Fruit fly (Drosophila melanogaster) whole organism, embryonic: ENCODE results near the gene Cpr30F.

Source experiments
- Adf1 ChIP-seq: fragments of 200-800 bp; sonication (Bioruptor generic); IDR thresholded peaks from 2 replicates; pipeline ENCODE4 v1.3.6; 2022; ENCODE audit warnings: missing biosample characterization, missing genetic modification characterization
- Bteb2 ChIP-seq: fragments of 200-800 bp; sonication (Bioruptor generic); optimal IDR thresholded peaks from 2 replicates; lab custom pipeline; 2016; ENCODE audit warnings: missing biosample characterization, missing genetic modification characterization
- CG10431 ChIP-seq: fragments of 200-800 bp; sonication (Bioruptor generic); optimal IDR thresholded peaks from 3 replicates; lab custom pipeline; 2018; ENCODE audit warnings: missing biosample characterization, mild to moderate bottlenecking, missing genetic modification characterization
- CG10979 ChIP-seq: fragments of 200-800 bp; sonication (Bioruptor generic); optimal IDR thresholded peaks from 2 replicates; lab custom pipeline; 2018; ENCODE audit warnings: missing biosample characterization, mild to moderate bottlenecking, missing genetic modification characterization, moderate library complexity
- CG1233 ChIP-seq: fragments of 200-800 bp; sonication (Bioruptor generic); optimal IDR thresholded peaks from 4 replicates; lab custom pipeline; 2018; ENCODE audit warnings: missing biosample characterization, mild to moderate bottlenecking, missing genetic modification characterization
- CG1529 ChIP-seq: fragments of 200-800 bp; sonication (Bioruptor generic); optimal IDR thresholded peaks from 3 replicates; lab custom pipeline; 2018; ENCODE audit warnings: missing biosample characterization, missing genetic modification characterization
- CG15479 ChIP-seq: fragments of 200-800 bp; sonication (Bioruptor generic); optimal IDR thresholded peaks from 3 replicates; lab custom pipeline; 2019; ENCODE audit warnings: missing biosample characterization, mild to moderate bottlenecking, missing genetic modification characterization, moderate library complexity
- CG1602 ChIP-seq: fragments of 200-800 bp; sonication (Bioruptor generic); optimal IDR thresholded peaks from 3 replicates; lab custom pipeline; 2016; ENCODE audit warnings: missing biosample characterization, missing genetic modification characterization
- CG1647 ChIP-seq: fragments of 200-800 bp; sonication (Bioruptor generic); optimal IDR thresholded peaks from 3 replicates; lab custom pipeline; 2016; ENCODE audit warnings: missing biosample characterization, missing genetic modification characterization
- CG2120 ChIP-seq: fragments of 200-800 bp; sonication (Bioruptor generic); optimal IDR thresholded peaks from 3 replicates; lab custom pipeline; 2016; ENCODE audit warnings: missing biosample characterization, missing genetic modification characterization
- CG31224 ChIP-seq: fragments of 200-800 bp; sonication (Bioruptor generic); IDR thresholded peaks from 2 replicates; pipeline ENCODE4 v1.3.6; 2022; ENCODE audit warnings: missing biosample characterization, missing genetic modification characterization
- CG31441 ChIP-seq: fragments of 200-800 bp; sonication (Bioruptor generic); IDR thresholded peaks from 2 replicates; pipeline ENCODE4 v1.3.6; 2022; ENCODE audit warnings: missing biosample characterization, missing genetic modification characterization
- CG33213 ChIP-seq: fragments of 200-800 bp; sonication (Bioruptor generic); optimal IDR thresholded peaks from 3 replicates; lab custom pipeline; 2016; ENCODE audit warnings: missing biosample characterization, missing genetic modification characterization
- CG33557 ChIP-seq: fragments of 200-800 bp; sonication (Bioruptor generic); optimal IDR thresholded peaks from 2 replicates; lab custom pipeline; 2019; ENCODE audit warnings: missing biosample characterization, mild to moderate bottlenecking, missing genetic modification characterization, moderate library complexity
- CG3838 ChIP-seq: fragments of 200-800 bp; sonication (Bioruptor generic); optimal IDR thresholded peaks from 3 replicates; lab custom pipeline; 2016; ENCODE audit warnings: missing biosample characterization, missing genetic modification characterization
- CG42726 ChIP-seq: fragments of 200-800 bp; sonication (Bioruptor generic); IDR thresholded peaks from 2 replicates; pipeline ENCODE4 v1.3.6; 2022; ENCODE audit warnings: missing biosample characterization, missing genetic modification characterization; ENCODE audit not compliant: partially characterized antibody
- CG7928 ChIP-seq: fragments of 200-800 bp; sonication (Bioruptor generic); optimal IDR thresholded peaks from 2 replicates; lab custom pipeline; 2017; ENCODE audit warnings: missing biosample characterization, mild to moderate bottlenecking, missing genetic modification characterization
- CG9932 ChIP-seq: fragments of 200-800 bp; sonication (Bioruptor generic); IDR thresholded peaks from 2 replicates; pipeline ENCODE4 v1.3.6; 2022; ENCODE audit warnings: missing biosample characterization, missing genetic modification characterization
- CkIIα-i1 ChIP-seq: fragments of 200-800 bp; sonication (Bioruptor generic); IDR thresholded peaks from 2 replicates; pipeline ENCODE4 v1.3.6; 2022; ENCODE audit warnings: missing biosample characterization, missing genetic modification characterization
- D19A ChIP-seq: fragments of 200-800 bp; optimal IDR thresholded peaks from 3 replicates; lab custom pipeline; 2019; ENCODE audit warnings: missing biosample characterization, mild to moderate bottlenecking, missing genetic modification characterization, moderate library complexity
- Dbx ChIP-seq: fragments of 200-800 bp; sonication (Bioruptor generic); IDR thresholded peaks from 3 replicates; pipeline ENCODE4 v1.3.6; 2022; ENCODE audit warnings: missing biosample characterization, missing genetic modification characterization
- GATAe ChIP-seq: fragments of 200-800 bp; sonication (Bioruptor generic); conservative IDR thresholded peaks from 2 replicates; pipeline ENCODE4 v1.3.6; 2022; ENCODE audit warnings: missing biosample characterization, missing genetic modification characterization
- HLH54F ChIP-seq: fragments of 200-800 bp; sonication (Bioruptor generic); optimal IDR thresholded peaks from 3 replicates; lab custom pipeline; 2016; ENCODE audit warnings: missing biosample characterization, missing genetic modification characterization
- HmgD ChIP-seq: fragments of 200-800 bp; sonication (Bioruptor generic); optimal IDR thresholded peaks from 3 replicates; lab custom pipeline; 2016; ENCODE audit warnings: missing biosample characterization, missing genetic modification characterization
- MESR4 ChIP-seq: fragments of 200-800 bp; sonication (Bioruptor generic); optimal IDR thresholded peaks from 2 replicates; lab custom pipeline; 2018; ENCODE audit warnings: missing biosample characterization, mild to moderate bottlenecking, missing genetic modification characterization, moderate library complexity
- Med ChIP-seq: fragments of 200-800 bp; sonication (Bioruptor generic); peaks from one replicate; lab custom pipeline; 2016; ENCODE audit warnings: missing biosample characterization, missing genetic modification characterization, mild to moderate bottlenecking, inconsistent platforms, moderate library complexity
- Mrtf ChIP-seq: fragments of 200-800 bp; sonication (Bioruptor generic); IDR thresholded peaks from 3 replicates; pipeline ENCODE4 v1.3.6; 2022; ENCODE audit warnings: missing biosample characterization, missing genetic modification characterization
- Oaz ChIP-seq: fragments of 200-800 bp; sonication (Bioruptor generic); IDR thresholded peaks from 2 replicates; pipeline ENCODE4 v1.3.6; 2022; ENCODE audit warnings: missing biosample characterization, missing genetic modification characterization
- Taf1 ChIP-seq: fragments of 200-800 bp; sonication (Bioruptor generic); IDR thresholded peaks from 2 replicates; pipeline ENCODE4 v1.3.6; 2022; ENCODE audit warnings: missing biosample characterization, missing genetic modification characterization
- cwo ChIP-seq: fragments of 200-800 bp; sonication (Bioruptor generic); optimal IDR thresholded peaks from 3 replicates; lab custom pipeline; 2017; ENCODE audit warnings: missing biosample characterization, missing genetic modification characterization, mild to moderate bottlenecking, moderate library complexity, missing genetic modification reagents
- dimm ChIP-seq: fragments of 200-800 bp; sonication (Bioruptor generic); IDR thresholded peaks from 2 replicates; pipeline ENCODE4 v1.3.6; 2022; ENCODE audit warnings: missing biosample characterization, missing genetic modification characterization
- fd3F ChIP-seq: fragments of 200-800 bp; sonication (Bioruptor generic); optimal IDR thresholded peaks from 2 replicates; lab custom pipeline; 2018; ENCODE audit warnings: missing biosample characterization, mild to moderate bottlenecking, missing genetic modification characterization, moderate library complexity
- gro ChIP-seq: fragments of 200-800 bp; sonication (Bioruptor generic); optimal IDR thresholded peaks from 2 replicates; lab custom pipeline; 2016; ENCODE audit warnings: missing biosample characterization, missing genetic modification characterization
- hb ChIP-seq: fragments of 200-800 bp; sonication (Bioruptor generic); IDR thresholded peaks from 3 replicates; pipeline ENCODE4 v1.3.6; 2022; ENCODE audit warnings: missing biosample characterization, missing genetic modification characterization; ENCODE audit not compliant: partially characterized antibody
- hkb ChIP-seq, 2 experiments: fragments of 200-800 bp in 1 of 2; fragments of >200 bp in 1 of 2; sonication (Bioruptor generic) in 1 of 2; IDR thresholded peaks in 1 of 2; optimal IDR thresholded peaks in 1 of 2; 2 replicates each; pipeline versions ENCODE4 v1.3.6 to Lab custom; 2017 to 2022; ENCODE audit warnings: missing biosample characterization in 1 of 2, missing genetic modification characterization in 1 of 2
- hth ChIP-seq: fragments of >200 bp; optimal IDR thresholded peaks from 2 replicates; lab custom pipeline; 2017; ENCODE audit warnings: inconsistent platforms
- jigr1 ChIP-seq: fragments of 200-800 bp; sonication (Bioruptor generic); IDR thresholded peaks from 3 replicates; pipeline ENCODE4 v1.3.6; 2022; ENCODE audit warnings: missing biosample characterization, missing genetic modification characterization
- ken ChIP-seq: fragments of 200-800 bp; sonication (Bioruptor generic); IDR thresholded peaks from 3 replicates; pipeline ENCODE4 v1.3.6; 2022; ENCODE audit warnings: missing biosample characterization, missing genetic modification characterization
- maf-S ChIP-seq: fragments of 200-800 bp; sonication (Bioruptor generic); optimal IDR thresholded peaks from 2 replicates; lab custom pipeline; 2016; ENCODE audit warnings: missing biosample characterization, missing genetic modification characterization
- nmo ChIP-seq: fragments of 200-800 bp; sonication (Bioruptor generic); optimal IDR thresholded peaks from 2 replicates; lab custom pipeline; 2018; ENCODE audit warnings: missing biosample characterization, mild to moderate bottlenecking, missing genetic modification characterization, moderate library complexity
- oc ChIP-seq: fragments of 200-800 bp; sonication (Bioruptor generic); optimal IDR thresholded peaks from 2 replicates; lab custom pipeline; 2018; ENCODE audit warnings: missing biosample characterization, mild to moderate bottlenecking, missing genetic modification characterization, moderate library complexity
- pan ChIP-seq, 4 experiments: fragments of >200 bp in 3 of 4; fragments of 200-800 bp in 1 of 4; sonication (Bioruptor generic) in 1 of 4; optimal IDR thresholded peaks in 3 of 4; IDR thresholded peaks in 1 of 4; 2 replicates each; pipeline versions ENCODE4 v1.3.6 to Lab custom; 2017 to 2022; ENCODE audit warnings: missing biosample characterization in 2 of 4, missing genetic modification characterization in 2 of 4, mixed read lengths in 1 of 4
- pzg ChIP-seq: fragments of 200-800 bp; sonication (Bioruptor generic); optimal IDR thresholded peaks from 3 replicates; lab custom pipeline; 2018; ENCODE audit warnings: missing biosample characterization, mild to moderate bottlenecking, missing genetic modification characterization, moderate library complexity
- sc ChIP-seq, 3 experiments: fragments of >200 bp in 2 of 3; fragments of 200-800 bp in 1 of 3; sonication (Bioruptor generic) in 1 of 3; optimal IDR thresholded peaks; 2 replicates in 2 of 3; 3 replicates in 1 of 3; lab custom pipeline; 2017; ENCODE audit warnings: mild to moderate bottlenecking in 1 of 3, missing biosample characterization in 1 of 3, missing genetic modification characterization in 1 of 3, missing genetic modification reagents in 1 of 3
- sim ChIP-seq: fragments of 200-800 bp; sonication (Bioruptor generic); IDR thresholded peaks from 2 replicates; pipeline ENCODE4 v1.3.6; 2022; ENCODE audit warnings: missing biosample characterization, missing genetic modification characterization
- sisA ChIP-seq: fragments of 200-800 bp; sonication (Bioruptor generic); IDR thresholded peaks from 2 replicates; pipeline ENCODE4 v1.3.6; 2022; ENCODE audit warnings: missing biosample characterization, missing genetic modification characterization
- tna ChIP-seq: fragments of 200-800 bp; sonication (Bioruptor generic); IDR thresholded peaks from 2 replicates; pipeline ENCODE4 v1.3.6; 2022; ENCODE audit warnings: missing biosample characterization, missing genetic modification characterization; ENCODE audit not compliant: partially characterized antibody
- trem ChIP-seq: fragments of 200-800 bp; optimal IDR thresholded peaks from 3 replicates; lab custom pipeline; 2019; ENCODE audit warnings: missing biosample characterization, mild to moderate bottlenecking, missing genetic modification characterization, moderate library complexity
- trh ChIP-seq: fragments of 200-800 bp; sonication (Bioruptor generic); optimal IDR thresholded peaks from 2 replicates; lab custom pipeline; 2016; ENCODE audit warnings: missing biosample characterization, missing genetic modification characterization
- vfl ChIP-seq: fragments of 200-800 bp; sonication (Bioruptor generic); optimal IDR thresholded peaks from 2 replicates; lab custom pipeline; 2016; ENCODE audit warnings: missing biosample characterization, missing genetic modification characterization
- wor ChIP-seq: fragments of 200-800 bp; sonication (Bioruptor generic); IDR thresholded peaks from 2 replicates; pipeline ENCODE4 v1.3.6; 2022; ENCODE audit warnings: missing biosample characterization, missing genetic modification characterization

Gene Cpr30F

dm6 chr2L:9897296-9897695, 35.7 kb downstream of the Cpr30F start, which contains the start of gene RpS2 (continued):
- TF ChIP-seq Mrtf (GFP tag; lab: Robert Waterston, UW) (no peak), CG42726 (GFP tag; lab: Robert Waterston, UW) (peak; percentile 99), CkIIα-i1 (GFP tag; lab: Robert Waterston, UW) (no peak), Bteb2 (GFP tag; lab: Kevin White, UChicago) (no peak), Oaz (no peak), jigr1 (peak; percentile 18; the same call in 1 of the 3 replicates), trem (no peak), hth (no peak), pan (optimal IDR thresholded peaks at IDR 0.05; lab: Kevin White, UChicago) (no peak), pan (GFP tag; optimal IDR thresholded peaks at IDR 0.05 in 1 of 2, IDR thresholded peaks at IDR 0.05 in 1 of 2) (peak in 1 of 2 experiments; percentile 7), Taf1 (GFP tag; lab: Robert Waterston, UW) (no peak), gro (peak; percentile 39), trh (GFP tag; lab: Kevin White, UChicago) (no peak), sisA (GFP tag; lab: Robert Waterston, UW) (no peak), CG1647 (GFP tag; lab: Kevin White, UChicago) (no peak), CG9932 (GFP tag; lab: Robert Waterston, UW) (peak; percentile 77), pzg (peak; percentile 81), CG33213 (GFP tag; lab: Kevin White, UChicago) (peak; percentile 39), ken (GFP tag; lab: Robert Waterston, UW) (no peak), HmgD (GFP tag; lab: Kevin White, UChicago) (no peak), vfl (GFP tag; lab: Kevin White, UChicago) (peak; percentile 33), wor (GFP tag; lab: Robert Waterston, UW) (no peak), dimm (GFP tag; lab: Robert Waterston, UW) (no peak), tna (GFP tag; lab: Robert Waterston, UW) (peak; percentile 97), Dbx (peak; percentile 75), CG10979 (tag; lab: Kevin White, UChicago) (peak; percentile 38), maf-S (no peak), CG10431 (no peak), D19A (tag; lab: Kevin White, UChicago) (no peak), CG1602 (GFP tag; lab: Kevin White, UChicago) (no peak), CG15479 (GFP tag; lab: Kevin White, UChicago) (no peak), CG3838 (GFP tag; lab: Kevin White, UChicago) (no peak), sim (GFP tag; lab: Robert Waterston, UW) (no peak)

DNA sequence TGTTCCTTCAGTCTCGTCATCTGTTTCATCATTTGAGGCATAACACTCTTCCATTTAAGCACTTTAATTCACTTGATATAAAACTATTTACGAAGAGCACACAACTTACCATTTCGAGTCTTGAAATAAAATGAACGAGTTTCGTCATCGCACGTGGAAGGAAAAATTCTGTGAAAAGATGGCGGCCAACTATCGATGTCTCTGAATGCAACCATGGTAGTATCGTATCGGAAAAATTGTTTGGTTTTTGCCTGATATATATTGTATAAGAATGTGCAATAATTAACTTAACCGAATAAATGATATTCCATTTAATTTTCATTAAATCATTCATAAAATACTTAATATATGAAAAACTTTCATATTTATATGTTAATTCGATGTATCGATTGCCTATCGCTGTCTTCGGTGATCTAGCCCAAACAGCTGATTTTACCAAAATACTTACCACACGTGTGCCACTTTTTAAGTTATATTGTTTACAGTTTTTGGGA, 38.0 kb downstream of the Cpr30F start, which contains the start of gene Bka:
TSS of gene Bka (plus strand) at position 417 of the 494 bp plus-strand sequence.
- TF ChIP-seq CG2120 (GFP tag; lab: Kevin White, UChicago), result no peak
- peak; percentile 93 for TF ChIP-seq Med (GFP tag; lab: Kevin White, UChicago)
- peak; percentile 74 for TF ChIP-seq nmo
- TF ChIP-seq hkb (optimal IDR thresholded peaks at IDR 0.05; lab: Kevin White, UChicago), result no peak
- peak; percentile 59 for TF ChIP-seq hkb (GFP tag; IDR thresholded peaks at IDR 0.05; lab: Robert Waterston, UW)
- no peak for TF ChIP-seq GATAe (GFP tag; lab: Robert Waterston, UW)
- TF ChIP-seq sc (optimal IDR thresholded peaks at IDR 0.05; lab: Kevin White, UChicago), result no peak
- TF ChIP-seq sc (GFP tag; optimal IDR thresholded peaks at IDR 0.05; lab: Kevin White, UChicago), result peak; percentile 43
- peak; percentile 62 for TF ChIP-seq CG31441
- TF ChIP-seq CG1529 (GFP tag; lab: Kevin White, UChicago), result peak; percentile 26
- TF ChIP-seq CG31224 (GFP tag; lab: Robert Waterston, UW), result 0 out of 2 replicates have a peak, but pooled peaks have one; percentile 9
- TF ChIP-seq fd3F (GFP tag; lab: Kevin White, UChicago), result peak; percentile 21
- peak; percentile 64 for TF ChIP-seq CG1233 (GFP tag; lab: Kevin White, UChicago)
- TF ChIP-seq CG33557, result peak; percentile 68
- TF ChIP-seq hb, result peak; percentile 95
- peak; percentile 10; the same call in 1 of the 2 replicates for TF ChIP-seq Adf1
- TF ChIP-seq oc, result peak; percentile 28
- no peak for TF ChIP-seq HLH54F (GFP tag; lab: Kevin White, UChicago)
- peak; percentile 51 for TF ChIP-seq CG7928 (GFP tag; lab: Kevin White, UChicago)
- peak; percentile 96 for TF ChIP-seq MESR4
- peak; percentile 54 for TF ChIP-seq cwo (GFP tag; lab: Kevin White, UChicago)
